Fruit fly (Drosophila melanogaster) S2 (cell line): ENCODE results near the gene CSN8.

Experiments used
- CG8478 ChIP-seq: fragments of >200 bp; optimal IDR thresholded peaks from 2 replicates; lab custom pipeline; 2018
- CTCF ChIP-seq, 2 experiments: fragments of >200 bp; optimal IDR thresholded peaks; 2 replicates each; lab custom pipeline; 2018

DNA sequence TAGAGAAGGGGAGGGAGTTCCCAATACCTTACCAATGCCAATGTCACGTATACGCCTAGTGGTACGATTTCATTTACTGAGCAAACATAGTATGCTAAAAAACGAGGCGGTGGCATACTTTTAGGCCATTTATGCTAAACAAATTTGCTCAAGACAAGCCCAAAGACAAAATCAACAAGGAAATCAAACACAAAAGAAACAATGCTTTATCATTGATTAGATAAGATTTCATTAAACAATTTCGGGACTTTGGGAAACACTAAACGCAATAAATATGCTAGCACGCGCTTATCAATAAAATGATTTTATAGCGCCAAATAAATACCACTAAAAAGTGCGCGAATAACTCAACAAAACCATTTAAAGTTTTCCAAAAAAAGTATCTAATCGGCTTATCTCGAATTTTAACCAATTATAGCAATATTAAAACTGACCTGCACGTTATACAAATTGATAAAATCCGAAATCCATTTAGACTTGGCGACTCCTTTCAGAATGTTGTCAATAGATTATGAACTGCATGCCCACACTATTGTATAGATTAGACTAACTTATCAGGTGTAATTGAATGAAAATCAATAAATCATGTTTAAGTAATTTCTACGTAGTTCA, 14.0 kb upstream of the CSN8 start:
- TF ChIP-seq CG8478 (lab: Kevin White, UChicago) (no peak), CTCF (optimal IDR thresholded peaks at IDR 0.05; lab: Kevin White, UChicago) (no peak)
